Worm (Caenorhabditis elegans) whole organism, L4/young adult: ENCODE measurements around the gene F07C6.2.

Source experiments
- W03F9.2 ChIP-seq: fragments of 150-350 bp; optimal IDR thresholded peaks from 2 replicates; lab custom pipeline; 2014; ENCODE audit warnings: missing biosample characterization, missing genetic modification characterization
- him-1 ChIP-seq: sonication (generic microtip); optimal IDR thresholded peaks from 2 replicates; lab custom pipeline; 2016; ENCODE audit warnings: missing genotype, missing genetic modification reagents, missing genetic modification characterization, missing compliant biosample characterization

- no peak for TF ChIP-seq him-1 (tag; lab: Kevin White, UChicago)
- TF ChIP-seq W03F9.2 (tag; lab: Kevin White, UChicago) = no peak
Observed at ce11 chrIV:12792494-12792893, 1.5 kb downstream of the F07C6.2 start, which contains the start of gene F07C6.6.
